Worm (Caenorhabditis elegans): Measurements from ENCODE around the gene pqn-29.

DNA sequence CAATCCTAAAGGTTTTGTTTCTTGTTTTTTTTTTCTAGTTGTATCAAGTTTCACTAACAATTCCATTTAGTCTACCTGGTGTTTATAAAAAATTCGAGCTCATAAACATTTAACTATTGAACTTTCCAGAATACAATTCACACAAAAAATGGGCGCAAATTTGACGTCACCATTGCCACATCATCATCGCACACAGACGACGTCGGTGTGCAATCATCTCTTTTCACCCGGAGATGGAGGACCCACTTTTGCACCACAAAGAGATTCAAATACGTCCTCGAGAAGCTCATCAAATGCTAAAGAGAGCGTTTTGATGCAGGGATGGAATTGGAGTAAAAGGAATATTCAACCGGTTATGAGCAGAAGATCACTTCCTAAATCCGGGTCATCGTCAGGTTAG is 13.3 kb upstream of the pqn-29 start:
- TF ChIP-seq W03F9.2 (tag; optimal IDR thresholded peaks at IDR 0.05) (no peak), dao-5 (tag; optimal IDR thresholded peaks at IDR 0.05) (no peak)

All from whole organism, L4/young adult.